Fruit fly (Drosophila melanogaster): ENCODE data around the gene Strump.

- TF ChIP-seq CG14860 (GFP tag; IDR thresholded peaks at IDR 0.05; ENCODE audit: partially characterized antibody), result no peak
- no peak for TF ChIP-seq Ptx1 (GFP tag; IDR thresholded peaks at IDR 0.05)
- no peak for TF ChIP-seq jigr1 (GFP tag; IDR thresholded peaks at IDR 0.05)
- TF ChIP-seq CG10979 (tag; optimal IDR thresholded peaks at IDR 0.05), result no peak
- TF ChIP-seq CG4328 (GFP tag; optimal IDR thresholded peaks at IDR 0.05), result no peak
- no peak for TF ChIP-seq Hr39 (optimal IDR thresholded peaks at IDR 0.05)
- no peak for TF ChIP-seq B-H1 (GFP tag; IDR thresholded peaks at IDR 0.05)
- TF ChIP-seq CG8089 (GFP tag; optimal IDR thresholded peaks at IDR 0.05), result no peak
- no peak for TF ChIP-seq vvl (GFP tag; IDR thresholded peaks at IDR 0.05)
- no peak for TF ChIP-seq CG9932 (GFP tag; IDR thresholded peaks at IDR 0.05)
- no peak for TF ChIP-seq CG17361 (GFP tag; IDR thresholded peaks at IDR 0.05)
- no peak for TF ChIP-seq CG31441 (GFP tag; IDR thresholded peaks at IDR 0.05)
- TF ChIP-seq ap (GFP tag; IDR thresholded peaks at IDR 0.05), result no peak
These were observed 45.2 kb downstream of the Strump start for dm6 chr3L:16166998-16167344.
